Worm (Caenorhabditis elegans): Measurements from ENCODE around the gene fbxb-19.

DNA sequence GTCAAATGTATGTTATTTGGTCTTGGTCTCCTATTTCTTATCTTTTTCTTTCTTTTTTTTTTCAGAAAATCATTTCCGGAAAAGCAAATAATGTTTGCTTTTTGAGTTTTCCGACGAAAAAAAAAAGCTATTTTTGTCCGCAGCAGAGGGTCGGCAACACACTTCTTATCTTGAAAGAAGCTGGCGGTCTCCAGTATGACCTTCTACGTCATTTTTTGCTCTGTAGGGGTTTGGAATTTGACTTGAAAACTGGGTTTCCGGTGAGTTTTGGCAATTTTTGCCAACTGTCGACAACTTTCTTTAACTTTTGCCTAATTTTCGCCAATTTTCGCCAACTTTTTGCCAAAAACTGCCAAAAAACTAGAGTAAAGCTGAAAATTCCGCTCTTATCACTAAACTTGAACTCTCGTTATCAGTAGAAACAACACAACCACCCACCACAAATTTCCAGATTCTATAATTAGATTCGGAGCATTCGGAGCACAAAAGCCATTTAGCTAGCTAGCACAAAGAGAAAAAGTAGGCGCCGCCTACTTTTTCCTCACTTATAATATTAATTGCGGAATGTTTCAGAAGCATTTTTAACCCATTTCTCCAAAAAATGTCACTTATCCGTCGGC, 18.6 kb downstream of the fbxb-19 start, which contains the start of gene nhx-6:
- no peak for TF ChIP-seq snpc-4 (tag; optimal IDR thresholded peaks at IDR 0.05)
- TF ChIP-seq ceh-62 (tag; optimal IDR thresholded peaks at IDR 0.05): no peak
- no peak for TF ChIP-seq D1046.2 (GFP tag; IDR thresholded peaks at IDR 0.05)
- TF ChIP-seq fos-1 (tag; optimal IDR thresholded peaks at IDR 0.05): no peak
- TF ChIP-seq nhr-237 (tag; optimal IDR thresholded peaks at IDR 0.05): no peak
- TF ChIP-seq ces-1 (GFP tag; optimal IDR thresholded peaks at IDR 0.05): no peak
- no peak for TF ChIP-seq zag-1 (tag; optimal IDR thresholded peaks at IDR 0.05)
- TF ChIP-seq mep-1 (tag; optimal IDR thresholded peaks at IDR 0.05): no peak
- no peak for TF ChIP-seq ama-1 (optimal IDR thresholded peaks at IDR 0.05)
- no peak for TF ChIP-seq pha-4 (GFP tag; IDR thresholded peaks at IDR 0.05)
- no peak for TF ChIP-seq pha-4 (tag; optimal IDR thresholded peaks at IDR 0.05)

All from whole organism, L4 larva.